Worm (Caenorhabditis elegans): ENCODE measurements around the gene her-1.

The her-1 gene

DNA sequence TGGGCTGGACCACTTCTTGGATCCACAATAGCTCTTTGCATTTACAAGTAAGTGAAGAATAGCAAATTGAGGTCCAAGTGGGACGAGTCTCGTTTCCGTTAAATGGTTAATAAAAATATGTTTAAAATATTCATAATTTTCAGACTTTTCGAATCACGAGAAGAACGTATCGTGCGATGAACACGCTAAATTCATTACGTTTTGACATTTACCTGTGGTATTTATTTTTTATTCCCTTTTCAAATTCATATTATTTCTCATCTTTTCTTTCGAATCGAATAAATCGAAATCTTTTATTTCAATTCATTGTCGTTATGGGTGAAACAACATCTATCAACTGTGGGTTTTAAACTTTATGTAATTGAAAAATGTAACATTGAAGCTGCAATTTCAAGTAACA, 42.6 kb downstream of the her-1 start, which contains the start of gene marc-1:
TSS of gene marc-1 (plus strand) at position 301 of the 400 bp plus-strand sequence.
- no peak for TF ChIP-seq tra-1 (GFP tag; IDR thresholded peaks at IDR 0.05)
- TF ChIP-seq F37D6.2 (tag; optimal IDR thresholded peaks at IDR 0.05): no peak
- TF ChIP-seq hif-1 (tag; optimal IDR thresholded peaks at IDR 0.05): no peak
- no peak for TF ChIP-seq T26A8.4 (GFP tag; IDR thresholded peaks at IDR 0.05)
- TF ChIP-seq hmg-1.1 (GFP tag; IDR thresholded peaks at IDR 0.05): no peak
- no peak for TF ChIP-seq aha-1 (tag)
- TF ChIP-seq unc-130 (GFP tag; optimal IDR thresholded peaks at IDR 0.05): no peak
- no peak for TF ChIP-seq zag-1 (tag; optimal IDR thresholded peaks at IDR 0.05)
- no peak for TF ChIP-seq R02D3.7 (tag; optimal IDR thresholded peaks at IDR 0.05)
- TF ChIP-seq arid-1 (GFP tag; conservative IDR thresholded peaks at IDR 0.05): no peak
- TF ChIP-seq nhr-102 (tag; optimal IDR thresholded peaks at IDR 0.05): no peak
- no peak for TF ChIP-seq aly-2 (tag; optimal IDR thresholded peaks at IDR 0.05)
- TF ChIP-seq F49E8.2 (tag; optimal IDR thresholded peaks at IDR 0.05; ENCODE audit: borderline replicate concordance): no peak

DNA sequence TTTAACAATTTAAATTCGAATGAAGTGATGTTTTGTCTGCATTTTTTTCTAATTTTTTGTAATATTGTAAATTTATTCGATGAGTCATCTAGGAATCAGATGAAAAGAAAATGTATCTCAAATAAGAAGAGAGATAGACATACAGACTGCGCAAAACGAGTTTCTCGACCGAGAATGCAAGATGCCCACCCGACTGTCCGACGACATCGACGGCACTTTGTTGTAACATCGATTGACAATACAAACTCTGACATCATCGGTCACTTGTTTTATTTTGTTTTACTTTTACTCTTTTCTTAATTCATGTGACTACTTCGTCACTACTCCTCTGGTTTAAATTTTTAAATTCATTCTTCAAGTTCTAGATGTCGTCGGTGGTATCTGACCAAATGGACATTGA, 44.0 kb downstream of the her-1 start, which contains the start of gene sta-2:
TSS of gene sta-2 (plus strand) at position 349 of the 400 bp plus-strand sequence.
- peak in 1 of 2 experiments; percentile 26 for TF ChIP-seq mdl-1 (tag; optimal IDR thresholded peaks at IDR 0.05)
- TF ChIP-seq nhr-28 (tag; optimal IDR thresholded peaks at IDR 0.05): peak; percentile 50
- TF ChIP-seq unc-62 (GFP tag; optimal IDR thresholded peaks at IDR 0.05 in 1 of 2): peak in 1 of 2 experiments; percentile 64
- no peak for TF ChIP-seq unc-62 (tag; optimal IDR thresholded peaks at IDR 0.05)
- TF ChIP-seq mep-1 (tag; optimal IDR thresholded peaks at IDR 0.05): peak; percentile 0
- no peak for TF ChIP-seq set-16 (GFP tag; IDR thresholded peaks at IDR 0.05)
- peak; percentile 31 for TF ChIP-seq nhr-25 (tag; optimal IDR thresholded peaks at IDR 0.05; ENCODE audit: borderline replicate concordance, insufficient read depth)
- TF ChIP-seq D1046.2 (GFP tag; IDR thresholded peaks at IDR 0.05): no peak
- no peak for TF ChIP-seq nhr-76 (tag; optimal IDR thresholded peaks at IDR 0.05)
- peak; percentile 19 for TF ChIP-seq hlh-11 (tag; optimal IDR thresholded peaks at IDR 0.05)
- TF ChIP-seq hlh-30 (tag; optimal IDR thresholded peaks at IDR 0.05; ENCODE audit: insufficient read depth): peak; percentile 57
- TF ChIP-seq mxl-3 (GFP tag; optimal IDR thresholded peaks at IDR 0.05): peak; percentile 5

DNA sequence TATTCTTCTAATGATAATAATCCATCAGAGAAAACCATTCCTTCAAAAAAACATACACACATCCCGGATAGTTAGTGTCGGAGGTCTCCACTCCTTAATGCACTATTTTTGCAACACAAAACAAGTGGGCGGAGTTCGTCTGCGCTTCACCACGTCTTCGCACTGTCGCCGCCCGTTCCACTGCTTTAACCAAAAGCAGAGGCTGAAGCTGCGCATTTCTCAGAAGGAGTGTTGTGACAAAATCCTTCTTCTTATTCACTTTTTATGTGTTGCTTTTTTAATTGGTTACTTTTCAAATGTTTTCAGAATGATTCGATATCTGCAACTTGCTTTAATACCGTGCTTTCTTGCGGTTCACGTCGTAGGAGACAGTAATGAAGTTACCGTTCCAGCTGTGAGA, 48.1 kb downstream of the her-1 start, which contains the start of gene F58E6.13:
TSS of gene F58E6.13 (plus strand) at position 301 of the 400 bp plus-strand sequence.
- TF ChIP-seq nhr-11 (tag; optimal IDR thresholded peaks at IDR 0.05) (no peak), ama-1 (optimal IDR thresholded peaks at IDR 0.05) (no peak), unc-62 (GFP tag; optimal IDR thresholded peaks at IDR 0.05 in 1 of 2) (no peak), unc-62 (tag; optimal IDR thresholded peaks at IDR 0.05) (no peak), Y48G9A.11 (GFP tag; IDR thresholded peaks at IDR 0.05) (no peak), php-3 (GFP tag; IDR thresholded peaks at IDR 0.05) (no peak), egl-27 (tag; optimal IDR thresholded peaks at IDR 0.05) (no peak), sdz-12 (GFP tag; optimal IDR thresholded peaks at IDR 0.05) (no peak), daf-16 (GFP tag; optimal IDR thresholded peaks at IDR 0.05) (no peak), daf-16 (tag; optimal IDR thresholded peaks at IDR 0.05) (no peak), lin-29 (GFP tag; IDR thresholded peaks at IDR 0.05) (no peak), mxl-3 (GFP tag; optimal IDR thresholded peaks at IDR 0.05) (no peak), nhr-237 (tag; optimal IDR thresholded peaks at IDR 0.05) (no peak), dmd-9 (GFP tag; IDR thresholded peaks at IDR 0.05) (no peak), ztf-7 (tag; optimal IDR thresholded peaks at IDR 0.05) (no peak), lin-15B (tag; optimal IDR thresholded peaks at IDR 0.05) (no peak), aly-2 (tag; optimal IDR thresholded peaks at IDR 0.05) (no peak), madf-5 (GFP tag; IDR thresholded peaks at IDR 0.05) (no peak)
